Fruit fly (Drosophila melanogaster) whole organism, embryonic: ENCODE results near the gene udt.

Experiments
- Atf3 ChIP-seq: fragments of 200-800 bp; sonication (Bioruptor generic); optimal IDR thresholded peaks from 3 replicates; lab custom pipeline; 2016; ENCODE audit warnings: missing biosample characterization, missing genetic modification characterization
- CG10267 ChIP-seq: fragments of 200-800 bp; sonication (Bioruptor generic); optimal IDR thresholded peaks from 2 replicates; lab custom pipeline; 2018; ENCODE audit warnings: missing biosample characterization, mild to moderate bottlenecking, missing genetic modification characterization, moderate library complexity
- CG10321 ChIP-seq: fragments of 200-800 bp; sonication (Bioruptor generic); IDR thresholded peaks from 2 replicates; pipeline ENCODE4 v1.3.6; 2022; ENCODE audit warnings: missing biosample characterization, missing genetic modification characterization
- CG10959 ChIP-seq: fragments of 200-800 bp; sonication (Bioruptor generic); IDR thresholded peaks from 2 replicates; pipeline ENCODE4 v1.3.6; 2022; ENCODE audit warnings: missing biosample characterization, missing genetic modification characterization
- CG1233 ChIP-seq: fragments of 200-800 bp; sonication (Bioruptor generic); optimal IDR thresholded peaks from 4 replicates; lab custom pipeline; 2018; ENCODE audit warnings: missing biosample characterization, mild to moderate bottlenecking, missing genetic modification characterization
- CG13287 ChIP-seq: fragments of 200-800 bp; sonication (Bioruptor generic); IDR thresholded peaks from 2 replicates; pipeline ENCODE4 v1.3.6; 2022; ENCODE audit warnings: missing biosample characterization, missing genetic modification characterization; ENCODE audit not compliant: partially characterized antibody
- CG14441 ChIP-seq: fragments of 200-800 bp; sonication (Bioruptor generic); IDR thresholded peaks from 2 replicates; pipeline ENCODE4 v1.3.6; 2022; ENCODE audit warnings: missing biosample characterization, missing genetic modification characterization
- CG15073 ChIP-seq: fragments of 200-800 bp; sonication (Bioruptor generic); optimal IDR thresholded peaks from 2 replicates; lab custom pipeline; 2016; ENCODE audit warnings: missing biosample characterization, missing genetic modification characterization
- CG17359 ChIP-seq: fragments of 200-800 bp; sonication (Bioruptor generic); optimal IDR thresholded peaks from 3 replicates; lab custom pipeline; 2018; ENCODE audit warnings: missing biosample characterization, mild to moderate bottlenecking, missing genetic modification characterization, moderate library complexity
- CG17361 ChIP-seq: fragments of 200-800 bp; sonication (Bioruptor generic); IDR thresholded peaks from 3 replicates; pipeline ENCODE4 v1.3.6; 2022; ENCODE audit warnings: missing biosample characterization, missing genetic modification characterization
- CG2712 ChIP-seq: fragments of 200-800 bp; optimal IDR thresholded peaks from 3 replicates; lab custom pipeline; 2019; ENCODE audit warnings: missing biosample characterization, mild to moderate bottlenecking, missing genetic modification characterization, moderate library complexity
- CG30020 ChIP-seq: fragments of 200-800 bp; optimal IDR thresholded peaks from 2 replicates; lab custom pipeline; 2019; ENCODE audit warnings: missing biosample characterization, mild to moderate bottlenecking, missing genetic modification characterization, moderate library complexity
- CG33213 ChIP-seq: fragments of 200-800 bp; sonication (Bioruptor generic); optimal IDR thresholded peaks from 3 replicates; lab custom pipeline; 2016; ENCODE audit warnings: missing biosample characterization, missing genetic modification characterization
- CG3407 ChIP-seq: fragments of 200-800 bp; sonication (Bioruptor generic); optimal IDR thresholded peaks from 2 replicates; lab custom pipeline; 2018; ENCODE audit warnings: missing biosample characterization, mild to moderate bottlenecking, missing genetic modification characterization
- CG5245 ChIP-seq: fragments of 200-800 bp; sonication (Bioruptor generic); optimal IDR thresholded peaks from 3 replicates; lab custom pipeline; 2016; ENCODE audit warnings: missing biosample characterization, missing genetic modification characterization
- CG6654 ChIP-seq: fragments of 200-800 bp; sonication (Bioruptor generic); optimal IDR thresholded peaks from 2 replicates; lab custom pipeline; 2017; ENCODE audit warnings: missing biosample characterization, mild to moderate bottlenecking, missing genetic modification characterization
- CG6689 ChIP-seq: fragments of 200-800 bp; sonication (Bioruptor generic); IDR thresholded peaks from 2 replicates; pipeline ENCODE4 v1.3.6; 2022; ENCODE audit warnings: missing biosample characterization, missing genetic modification characterization
- CG8281 ChIP-seq: fragments of 200-800 bp; sonication (Bioruptor generic); optimal IDR thresholded peaks from 2 replicates; lab custom pipeline; 2018; ENCODE audit warnings: missing biosample characterization, mild to moderate bottlenecking, missing genetic modification characterization, moderate library complexity
- CoRest ChIP-seq: fragments of 200-800 bp; sonication (Bioruptor generic); optimal IDR thresholded peaks from 3 replicates; lab custom pipeline; 2018; ENCODE audit warnings: missing biosample characterization, mild to moderate bottlenecking, missing genetic modification characterization, moderate library complexity
- Dad ChIP-seq: fragments of 200-800 bp; sonication (Bioruptor generic); optimal IDR thresholded peaks from 3 replicates; lab custom pipeline; 2016; ENCODE audit warnings: missing biosample characterization, missing genetic modification characterization
- Drgx ChIP-seq: fragments of 200-800 bp; sonication (Bioruptor generic); IDR thresholded peaks from 2 replicates; pipeline ENCODE4 v1.3.6; 2022; ENCODE audit warnings: missing biosample characterization, missing genetic modification characterization
- Gsc ChIP-seq: fragments of 200-800 bp; sonication (Bioruptor generic); IDR thresholded peaks from 2 replicates; pipeline ENCODE4 v1.3.6; 2022; ENCODE audit warnings: missing biosample characterization, missing genetic modification characterization
- Hmr ChIP-seq: fragments of 200-800 bp; sonication (Bioruptor generic); optimal IDR thresholded peaks from 3 replicates; lab custom pipeline; 2017; ENCODE audit warnings: mild to moderate bottlenecking, missing biosample characterization, missing genetic modification reagents, missing genetic modification characterization
- MTF-1 ChIP-seq: fragments of 200-800 bp; sonication (Bioruptor generic); optimal IDR thresholded peaks from 2 replicates; lab custom pipeline; 2018; ENCODE audit warnings: missing biosample characterization, mild to moderate bottlenecking, missing genetic modification characterization, borderline replicate concordance
- Mes4 ChIP-seq: fragments of 200-800 bp; sonication (Bioruptor generic); optimal IDR thresholded peaks from 2 replicates; lab custom pipeline; 2016; ENCODE audit warnings: missing biosample characterization, missing genetic modification characterization
- Optix ChIP-seq: fragments of 200-800 bp; sonication (Bioruptor generic); IDR thresholded peaks from 3 replicates; pipeline ENCODE4 v1.3.6; 2022; ENCODE audit warnings: missing biosample characterization, missing genetic modification characterization
- Pdp1 ChIP-seq, 2 experiments: fragments of 200-800 bp; sonication (Bioruptor generic); optimal IDR thresholded peaks; 3 replicates each; lab custom pipeline; 2016; ENCODE audit warnings: missing biosample characterization in 2 of 2, missing genetic modification characterization in 2 of 2, mild to moderate bottlenecking in 1 of 2, moderate library complexity in 1 of 2
- Side ChIP-seq: fragments of 200-800 bp; sonication (Bioruptor generic); optimal IDR thresholded peaks from 2 replicates; lab custom pipeline; 2016; ENCODE audit warnings: missing biosample characterization, missing genetic modification characterization
- Sry-β ChIP-seq: fragments of 200-800 bp; sonication (Bioruptor generic); optimal IDR thresholded peaks from 2 replicates; lab custom pipeline; 2018; ENCODE audit warnings: missing biosample characterization, mild to moderate bottlenecking, missing genetic modification characterization, moderate library complexity
- ato ChIP-seq: fragments of 200-800 bp; sonication (Bioruptor generic); IDR thresholded peaks from 2 replicates; pipeline ENCODE4 v1.3.6; 2022; ENCODE audit warnings: missing biosample characterization, missing genetic modification characterization; ENCODE audit not compliant: partially characterized antibody
- bowl ChIP-seq: fragments of 200-800 bp; sonication (Bioruptor generic); IDR thresholded peaks from 2 replicates; pipeline ENCODE4 v1.3.6; 2022; ENCODE audit warnings: missing biosample characterization, missing genetic modification characterization
- cg ChIP-seq: fragments of 200-800 bp; sonication (Bioruptor generic); optimal IDR thresholded peaks from 3 replicates; lab custom pipeline; 2019; ENCODE audit warnings: missing biosample characterization, mild to moderate bottlenecking, missing genetic modification characterization, moderate library complexity
- chinmo ChIP-seq: fragments of 200-800 bp; sonication (Bioruptor generic); IDR thresholded peaks from 4 replicates; pipeline ENCODE4 v1.3.6; 2022; ENCODE audit warnings: missing biosample characterization, missing genetic modification characterization; ENCODE audit not compliant: partially characterized antibody
- emc ChIP-seq: fragments of 200-800 bp; sonication (Bioruptor generic); optimal IDR thresholded peaks from 2 replicates; lab custom pipeline; 2016; ENCODE audit warnings: missing biosample characterization, missing genetic modification characterization
- ems ChIP-seq: fragments of 200-800 bp; sonication (Bioruptor generic); optimal IDR thresholded peaks from 3 replicates; lab custom pipeline; 2016; ENCODE audit warnings: missing biosample characterization, missing genetic modification characterization
- fru ChIP-seq: fragments of >200 bp; optimal IDR thresholded peaks from 2 replicates; lab custom pipeline; 2017
- insv ChIP-seq, 2 experiments: fragments of 200-800 bp; sonication (Bioruptor generic); optimal IDR thresholded peaks; 3 replicates each; lab custom pipeline; 2016 to 2018; ENCODE audit warnings: missing biosample characterization in 2 of 2, missing genetic modification characterization in 2 of 2
- kah ChIP-seq: fragments of 200-800 bp; sonication (Bioruptor generic); optimal IDR thresholded peaks from 2 replicates; lab custom pipeline; 2018; ENCODE audit warnings: missing biosample characterization, mild to moderate bottlenecking, missing genetic modification characterization
- mirr ChIP-seq: fragments of 200-800 bp; sonication (Bioruptor generic); optimal IDR thresholded peaks from 3 replicates; lab custom pipeline; 2018; ENCODE audit warnings: missing biosample characterization, mild to moderate bottlenecking, missing genetic modification characterization
- p53 ChIP-seq: fragments of 200-800 bp; sonication (Bioruptor generic); optimal IDR thresholded peaks from 2 replicates; lab custom pipeline; 2016; ENCODE audit warnings: missing biosample characterization, missing genetic modification characterization
- pan ChIP-seq, 4 experiments: fragments of >200 bp in 3 of 4; fragments of 200-800 bp in 1 of 4; sonication (Bioruptor generic) in 1 of 4; optimal IDR thresholded peaks in 3 of 4; IDR thresholded peaks in 1 of 4; 2 replicates each; pipeline versions ENCODE4 v1.3.6 to Lab custom; 2017 to 2022; ENCODE audit warnings: missing biosample characterization in 2 of 4, missing genetic modification characterization in 2 of 4, mixed read lengths in 1 of 4
- pfk ChIP-seq: fragments of 200-800 bp; sonication (Bioruptor generic); optimal IDR thresholded peaks from 2 replicates; lab custom pipeline; 2018; ENCODE audit warnings: missing biosample characterization, mild to moderate bottlenecking, missing genetic modification characterization, moderate library complexity
- pho ChIP-seq: fragments of 200-800 bp; sonication (Bioruptor generic); optimal IDR thresholded peaks from 2 replicates; lab custom pipeline; 2016; ENCODE audit warnings: missing biosample characterization, missing genetic modification characterization
- phol ChIP-seq: fragments of 200-800 bp; sonication (Bioruptor generic); optimal IDR thresholded peaks from 3 replicates; lab custom pipeline; 2018; ENCODE audit warnings: missing biosample characterization, mild to moderate bottlenecking, missing genetic modification characterization, moderate library complexity
- pum ChIP-seq: fragments of 200-800 bp; sonication (Bioruptor generic); optimal IDR thresholded peaks from 2 replicates; lab custom pipeline; 2016; ENCODE audit warnings: missing biosample characterization, missing genetic modification characterization
- schlank ChIP-seq: fragments of 200-800 bp; sonication (Bioruptor generic); optimal IDR thresholded peaks from 2 replicates; lab custom pipeline; 2018; ENCODE audit warnings: missing biosample characterization, mild to moderate bottlenecking, missing genetic modification characterization
- so ChIP-seq: fragments of 200-800 bp; sonication (Bioruptor generic); IDR thresholded peaks from 3 replicates; pipeline ENCODE4 v1.3.6; 2022; ENCODE audit warnings: missing biosample characterization, missing genetic modification characterization
- stwl ChIP-seq: fragments of 200-800 bp; sonication (Bioruptor generic); optimal IDR thresholded peaks from 3 replicates; lab custom pipeline; 2018; ENCODE audit warnings: missing biosample characterization, mild to moderate bottlenecking, missing genetic modification characterization, moderate library complexity
- ttk ChIP-seq: fragments of 200-800 bp; sonication (Bioruptor generic); IDR thresholded peaks from 2 replicates; pipeline ENCODE4 v2.1.2; 2022; ENCODE audit warnings: missing biosample characterization, missing genetic modification characterization
- tx ChIP-seq: fragments of 200-800 bp; sonication (Bioruptor generic); optimal IDR thresholded peaks from 2 replicates; lab custom pipeline; 2016; ENCODE audit warnings: missing biosample characterization, missing genetic modification characterization
- zen2 ChIP-seq: fragments of 200-800 bp; sonication (Bioruptor generic); IDR thresholded peaks from 3 replicates; pipeline ENCODE4 v1.3.6; 2022; ENCODE audit warnings: missing biosample characterization, missing genetic modification characterization; ENCODE audit not compliant: partially characterized antibody

udt gene

DNA sequence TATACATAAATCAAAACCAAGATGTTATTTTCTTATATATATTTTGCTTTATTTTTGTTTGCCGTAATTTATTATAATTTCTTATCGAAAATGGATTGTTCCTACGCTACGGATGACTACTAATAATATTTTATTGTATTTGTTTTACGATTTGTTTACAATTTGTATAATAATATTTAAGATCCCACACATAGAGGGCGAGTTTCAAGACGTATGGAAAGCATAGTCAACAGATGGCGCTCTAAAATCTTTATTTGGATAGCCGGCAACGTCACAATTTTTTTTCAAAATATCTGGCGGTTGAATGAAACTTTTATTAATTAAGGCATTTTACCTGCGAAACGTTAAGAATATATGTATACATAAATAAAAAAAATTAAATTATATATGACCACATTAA lies 41.1 kb downstream of the udt start (continued):
- TF ChIP-seq chinmo (GFP tag; lab: Robert Waterston, UW): no peak
- no peak for TF ChIP-seq CG1233
- no peak for TF ChIP-seq pum (GFP tag; lab: Kevin White, UChicago)
- TF ChIP-seq p53: no peak
- no peak for TF ChIP-seq pfk
- TF ChIP-seq ato: no peak
- no peak for TF ChIP-seq insv (GFP tag; optimal IDR thresholded peaks at IDR 0.05; lab: Kevin White, UChicago)
- TF ChIP-seq CoRest: peak; percentile 70
- no peak for TF ChIP-seq pan (optimal IDR thresholded peaks at IDR 0.05; lab: Kevin White, UChicago)
- peak in 1 of 2 experiments; percentile 27 for TF ChIP-seq pan (GFP tag; optimal IDR thresholded peaks at IDR 0.05 in 1 of 2, IDR thresholded peaks at IDR 0.05 in 1 of 2)
- TF ChIP-seq Gsc (GFP tag; lab: Robert Waterston, UW): no peak
- TF ChIP-seq CG14441: 0 out of 2 replicates have a peak, but pooled peaks have one; percentile 6
- no peak for TF ChIP-seq Mes4
- no peak for TF ChIP-seq CG33213 (GFP tag; lab: Kevin White, UChicago)
- no peak for TF ChIP-seq fru (lab: Kevin White, UChicago)
- TF ChIP-seq pho (GFP tag; lab: Kevin White, UChicago): no peak
- TF ChIP-seq phol (tag; lab: Kevin White, UChicago): peak; percentile 15
- peak; percentile 36 for TF ChIP-seq CG5245
- no peak for TF ChIP-seq CG6689
- TF ChIP-seq CG2712: peak; percentile 53
- TF ChIP-seq tx (GFP tag; lab: Kevin White, UChicago): no peak
- no peak for TF ChIP-seq kah (GFP tag; lab: Kevin White, UChicago)
- no peak for TF ChIP-seq zen2 (GFP tag; lab: Robert Waterston, UW)
- TF ChIP-seq Pdp1 (GFP tag; optimal IDR thresholded peaks at IDR 0.05; lab: Kevin White, UChicago): peak in 1 of 2 experiments; percentile 3
- TF ChIP-seq CG6654: no peak
- TF ChIP-seq bowl (GFP tag; lab: Robert Waterston, UW): no peak
- no peak for TF ChIP-seq MTF-1 (GFP tag; lab: Kevin White, UChicago)
- TF ChIP-seq CG10321 (GFP tag; lab: Robert Waterston, UW): no peak
- TF ChIP-seq mirr (GFP tag; lab: Kevin White, UChicago): no peak
- TF ChIP-seq schlank (tag; lab: Kevin White, UChicago): no peak
- no peak for TF ChIP-seq Drgx (GFP tag; lab: Robert Waterston, UW)
- no peak for TF ChIP-seq Optix (GFP tag; lab: Robert Waterston, UW)
- TF ChIP-seq Side (GFP tag; lab: Kevin White, UChicago): no peak
- TF ChIP-seq CG17359 (tag; lab: Kevin White, UChicago): peak; percentile 14
- peak; percentile 29; the same call in 1 of the 3 replicates for TF ChIP-seq CG17361 (GFP tag; lab: Robert Waterston, UW)
- no peak for TF ChIP-seq CG10959 (GFP tag; lab: Robert Waterston, UW)
- no peak for TF ChIP-seq emc (GFP tag; lab: Kevin White, UChicago)
- no peak for TF ChIP-seq so (GFP tag; lab: Robert Waterston, UW)
- TF ChIP-seq Hmr (GFP tag; lab: Kevin White, UChicago): peak; percentile 76
- TF ChIP-seq CG10267 (tag; lab: Kevin White, UChicago): peak; percentile 42
- no peak for TF ChIP-seq cg (GFP tag; lab: Kevin White, UChicago)
- no peak for TF ChIP-seq ems
- TF ChIP-seq ttk (GFP tag; lab: Robert Waterston, UW): no peak
- no peak for TF ChIP-seq CG30020 (tag; lab: Kevin White, UChicago)
- peak; percentile 31; the same call in 1 of the 2 replicates for TF ChIP-seq CG13287
- no peak for TF ChIP-seq Sry-β (GFP tag; lab: Kevin White, UChicago)
- no peak for TF ChIP-seq CG15073
- no peak for TF ChIP-seq CG3407
- no peak for TF ChIP-seq CG8281 (tag; lab: Kevin White, UChicago)
- no peak for TF ChIP-seq Dad (GFP tag; lab: Kevin White, UChicago)
- peak; percentile 77 for TF ChIP-seq stwl (tag; lab: Kevin White, UChicago)
- TF ChIP-seq Atf3 (GFP tag; lab: Kevin White, UChicago): no peak
